Worm (Caenorhabditis elegans) whole organism, early embryonic: Measurements from ENCODE around the gene idpb-2.

ENCODE experiments used
- B0310.2 ChIP-seq: sonication (generic microtip); optimal IDR thresholded peaks from 2 replicates; lab custom pipeline; 2016; ENCODE audit warnings: mild to moderate bottlenecking, missing genetic modification characterization, missing compliant biosample characterization
- F13C5.2 ChIP-seq: sonication (generic microtip); optimal IDR thresholded peaks from 2 replicates; lab custom pipeline; 2017; ENCODE audit warnings: mild to moderate bottlenecking, missing genetic modification characterization, inconsistent platforms, missing compliant biosample characterization
- aly-1 ChIP-seq: sonication (generic microtip); optimal IDR thresholded peaks from 2 replicates; lab custom pipeline; 2016; ENCODE audit warnings: missing genetic modification characterization, missing compliant biosample characterization
- ama-1 ChIP-seq: fragments of 150-350 bp; optimal IDR thresholded peaks from 2 replicates; lab custom pipeline; 2014
- ceh-13 ChIP-seq: fragments of 200-800 bp; sonication (Bioruptor generic); optimal IDR thresholded peaks from 2 replicates; lab custom pipeline; 2018; ENCODE audit warnings: mild to moderate bottlenecking, missing genetic modification characterization, missing compliant biosample characterization
- ceh-36 ChIP-seq: sonication (generic microtip); optimal IDR thresholded peaks from 2 replicates; lab custom pipeline; 2016; ENCODE audit warnings: missing genetic modification characterization, inconsistent platforms, missing compliant biosample characterization
- ets-7 ChIP-seq: sonication (generic microtip); optimal IDR thresholded peaks from 2 replicates; lab custom pipeline; 2016; ENCODE audit warnings: missing genotype, missing genetic modification characterization, missing compliant biosample characterization
- flt-1 ChIP-seq: fragments of 200-800 bp; sonication (Bioruptor generic); IDR thresholded peaks from 2 replicates; pipeline ENCODE4 v1.3.6; 2022; ENCODE audit warnings: missing genetic modification characterization, missing compliant biosample characterization
- hmbx-1 ChIP-seq: sonication (generic microtip); optimal IDR thresholded peaks from 2 replicates; lab custom pipeline; 2016; ENCODE audit warnings: mild to moderate bottlenecking, missing genetic modification characterization, missing compliant biosample characterization
- hmg-4 ChIP-seq: fragments of 200-800 bp; sonication (Bioruptor generic); optimal IDR thresholded peaks from 2 replicates; lab custom pipeline; 2018; ENCODE audit warnings: mild to moderate bottlenecking, missing genetic modification characterization, missing compliant biosample characterization
- hnd-1 ChIP-seq: sonication (generic microtip); optimal IDR thresholded peaks from 2 replicates; lab custom pipeline; 2016; ENCODE audit warnings: missing genetic modification characterization, missing compliant biosample characterization
- pes-1 ChIP-seq: fragments of 200-800 bp; sonication (Bioruptor generic); IDR thresholded peaks from 2 replicates; pipeline ENCODE4 v1.3.6; 2022; ENCODE audit warnings: missing genetic modification reagents, missing genetic modification characterization, missing compliant biosample characterization
- scrt-1 ChIP-seq: fragments of 200-800 bp; sonication (Bioruptor generic); IDR thresholded peaks from 2 replicates; pipeline ENCODE4 v1.3.6; 2022; ENCODE audit warnings: missing genetic modification characterization, missing compliant biosample characterization
- sea-1 ChIP-seq: fragments of 200-800 bp; sonication (Bioruptor generic); conservative IDR thresholded peaks from 2 replicates; pipeline ENCODE4 v1.3.6; 2022; ENCODE audit warnings: missing genetic modification characterization, missing compliant biosample characterization
- tbx-11 ChIP-seq: fragments of 200-800 bp; sonication (Bioruptor generic); IDR thresholded peaks from 2 replicates; pipeline ENCODE4 v1.3.6; 2022; ENCODE audit warnings: missing genetic modification characterization, missing compliant biosample characterization
- tbx-37 ChIP-seq: fragments of 200-800 bp; sonication (Bioruptor generic); conservative IDR thresholded peaks from 2 replicates; pipeline ENCODE4 v1.3.6; 2022; ENCODE audit warnings: missing genetic modification reagents, missing genetic modification characterization, missing compliant biosample characterization
- tra-4 ChIP-seq: sonication (generic microtip); optimal IDR thresholded peaks from 2 replicates; lab custom pipeline; 2017; ENCODE audit warnings: missing genetic modification characterization, missing compliant biosample characterization

Gene idpb-2

ce11 chrII:5056254-5056653 lies 13.2 kb downstream of the idpb-2 start:
- TF ChIP-seq ceh-13 (GFP tag; lab: Kevin White, UChicago) = no peak
- TF ChIP-seq ama-1 (lab: Kevin White, UChicago) = no peak
- TF ChIP-seq tbx-37 (GFP tag; lab: Robert Waterston, UW) = no peak
- no peak for TF ChIP-seq flt-1
- no peak for TF ChIP-seq B0310.2 (tag; lab: Kevin White, UChicago)
- TF ChIP-seq aly-1 (tag; lab: Kevin White, UChicago) = no peak
- no peak for TF ChIP-seq tbx-11 (GFP tag; lab: Robert Waterston, UW)
- no peak for TF ChIP-seq hnd-1 (tag; lab: Kevin White, UChicago)
- TF ChIP-seq sea-1 (GFP tag; lab: Robert Waterston, UW) = no peak
- no peak for TF ChIP-seq ets-7
- TF ChIP-seq scrt-1 (GFP tag; lab: Robert Waterston, UW) = no peak
- TF ChIP-seq hmbx-1 (tag; lab: Kevin White, UChicago) = no peak
- TF ChIP-seq ceh-36 (tag; lab: Kevin White, UChicago) = no peak
- no peak for TF ChIP-seq hmg-4 (GFP tag; lab: Kevin White, UChicago)
- TF ChIP-seq pes-1 (GFP tag; lab: Robert Waterston, UW) = no peak

ce11 chrII:5055129-5055666 lies 14.2 kb downstream of the idpb-2 start, which contains the start of the genes ify-1 and rpl-22:
Gene ify-1, minus strand, starts transcription at chrII:5055179.
Gene rpl-22, plus strand, starts transcription at chrII:5055616.
- TF ChIP-seq tbx-37 (GFP tag; lab: Robert Waterston, UW) (peak; percentile 56; the same call in 1 of the 2 replicates), pes-1 (GFP tag; lab: Robert Waterston, UW) (no peak), ceh-13 (GFP tag; lab: Kevin White, UChicago) (no peak), tra-4 (no peak), hnd-1 (tag; lab: Kevin White, UChicago) (no peak), B0310.2 (tag; lab: Kevin White, UChicago) (no peak), tbx-11 (GFP tag; lab: Robert Waterston, UW) (no peak), ets-7 (no peak), scrt-1 (GFP tag; lab: Robert Waterston, UW) (no peak; the same call in 1 of the 2 replicates), hmbx-1 (tag; lab: Kevin White, UChicago) (no peak), aly-1 (tag; lab: Kevin White, UChicago) (no peak), flt-1 (peak; percentile 69; the same call in 1 of the 2 replicates), sea-1 (GFP tag; lab: Robert Waterston, UW) (no peak), hmg-4 (GFP tag; lab: Kevin White, UChicago) (peak; percentile 65), ama-1 (lab: Kevin White, UChicago) (no peak), ceh-36 (tag; lab: Kevin White, UChicago) (no peak), F13C5.2 (tag; lab: Kevin White, UChicago) (peak; percentile 83)

ce11 chrII:5050776-5051175 lies 18.6 kb downstream of the idpb-2 start:
- TF ChIP-seq pes-1 (GFP tag; lab: Robert Waterston, UW) (no peak), aly-1 (tag; lab: Kevin White, UChicago) (no peak), ceh-13 (GFP tag; lab: Kevin White, UChicago) (no peak), tbx-37 (GFP tag; lab: Robert Waterston, UW) (no peak), hmbx-1 (tag; lab: Kevin White, UChicago) (no peak), sea-1 (GFP tag; lab: Robert Waterston, UW) (no peak), tbx-11 (GFP tag; lab: Robert Waterston, UW) (no peak), flt-1 (no peak), F13C5.2 (tag; lab: Kevin White, UChicago) (no peak), hmg-4 (GFP tag; lab: Kevin White, UChicago) (no peak), B0310.2 (tag; lab: Kevin White, UChicago) (no peak), scrt-1 (GFP tag; lab: Robert Waterston, UW) (no peak), ets-7 (no peak), ceh-36 (tag; lab: Kevin White, UChicago) (no peak)

- TF ChIP-seq B0310.2 (tag; lab: Kevin White, UChicago) = no peak
- no peak for TF ChIP-seq ets-7
- no peak for TF ChIP-seq ceh-13 (GFP tag; lab: Kevin White, UChicago)
- no peak for TF ChIP-seq tbx-11 (GFP tag; lab: Robert Waterston, UW)
- TF ChIP-seq ama-1 (lab: Kevin White, UChicago) = no peak
- TF ChIP-seq F13C5.2 (tag; lab: Kevin White, UChicago) = no peak
- no peak for TF ChIP-seq flt-1
- no peak for TF ChIP-seq ceh-36 (tag; lab: Kevin White, UChicago)
- TF ChIP-seq tra-4 = no peak
- TF ChIP-seq pes-1 (GFP tag; lab: Robert Waterston, UW) = no peak
- no peak for TF ChIP-seq hmbx-1 (tag; lab: Kevin White, UChicago)
- TF ChIP-seq hnd-1 (tag; lab: Kevin White, UChicago) = no peak
- TF ChIP-seq scrt-1 (GFP tag; lab: Robert Waterston, UW) = no peak
These were observed 19.5 kb downstream of the idpb-2 start, which contains the start of gene F33G12.6 for ce11 chrII:5049865-5050342. Gene F33G12.6, plus strand, starts transcription at chrII:5049915.

- TF ChIP-seq hmbx-1 (tag; lab: Kevin White, UChicago) (no peak), ets-7 (no peak)
These were observed 20.2 kb downstream of the idpb-2 start for ce11 chrII:5049249-5049648.

- TF ChIP-seq B0310.2 (tag; lab: Kevin White, UChicago) (no peak), ets-7 (no peak), F13C5.2 (tag; lab: Kevin White, UChicago) (no peak)
These were observed 21.1 kb downstream of the idpb-2 start for ce11 chrII:5048185-5048795.

ce11 chrII:5047279-5047678 lies 22.1 kb downstream of the idpb-2 start:
- TF ChIP-seq sea-1 (GFP tag; lab: Robert Waterston, UW) (no peak), ets-7 (no peak), pes-1 (GFP tag; lab: Robert Waterston, UW) (no peak), tra-4 (no peak), tbx-11 (GFP tag; lab: Robert Waterston, UW) (no peak), ceh-36 (tag; lab: Kevin White, UChicago) (no peak), B0310.2 (tag; lab: Kevin White, UChicago) (no peak), ceh-13 (GFP tag; lab: Kevin White, UChicago) (no peak), tbx-37 (GFP tag; lab: Robert Waterston, UW) (no peak), hnd-1 (tag; lab: Kevin White, UChicago) (no peak), scrt-1 (GFP tag; lab: Robert Waterston, UW) (no peak), F13C5.2 (tag; lab: Kevin White, UChicago) (no peak), aly-1 (tag; lab: Kevin White, UChicago) (no peak), hmg-4 (GFP tag; lab: Kevin White, UChicago) (no peak), flt-1 (no peak), hmbx-1 (tag; lab: Kevin White, UChicago) (no peak), ama-1 (lab: Kevin White, UChicago) (no peak)
